Fruit fly (Drosophila melanogaster) whole organism, embryonic: ENCODE measurements around the gene CG46270.

Experiments used
- CG11504 ChIP-seq: fragments of 200-800 bp; sonication (Bioruptor generic); optimal IDR thresholded peaks from 3 replicates; lab custom pipeline; 2019; ENCODE audit warnings: missing biosample characterization, mild to moderate bottlenecking, missing genetic modification characterization, moderate library complexity
- CG30403 ChIP-seq: fragments of 200-800 bp; sonication (Bioruptor generic); optimal IDR thresholded peaks from 3 replicates; lab custom pipeline; 2016; ENCODE audit warnings: missing biosample characterization, missing genetic modification characterization
- CG6813 ChIP-seq: fragments of 200-800 bp; sonication (Bioruptor generic); optimal IDR thresholded peaks from 2 replicates; lab custom pipeline; 2017; ENCODE audit warnings: missing biosample characterization, missing genetic modification characterization, mild to moderate bottlenecking, moderate library complexity, missing genetic modification reagents
- CG7745 ChIP-seq: fragments of 200-800 bp; sonication (Bioruptor generic); optimal IDR thresholded peaks from 2 replicates; lab custom pipeline; 2018; ENCODE audit warnings: missing biosample characterization, mild to moderate bottlenecking, missing genetic modification characterization, moderate library complexity
- ab ChIP-seq: fragments of 200-800 bp; sonication (Bioruptor generic); optimal IDR thresholded peaks from 2 replicates; lab custom pipeline; 2016; ENCODE audit warnings: missing biosample characterization, missing genetic modification characterization
- cwo ChIP-seq: fragments of 200-800 bp; sonication (Bioruptor generic); optimal IDR thresholded peaks from 3 replicates; lab custom pipeline; 2017; ENCODE audit warnings: missing biosample characterization, missing genetic modification characterization, mild to moderate bottlenecking, moderate library complexity, missing genetic modification reagents
- gem ChIP-seq: fragments of 200-800 bp; sonication (Bioruptor generic); optimal IDR thresholded peaks from 2 replicates; lab custom pipeline; 2019; ENCODE audit warnings: missing biosample characterization, mild to moderate bottlenecking, missing genetic modification characterization, moderate library complexity
- sens ChIP-seq: fragments of 200-800 bp; sonication (Bioruptor generic); peaks from one replicate; lab custom pipeline; 2016; ENCODE audit warnings: missing biosample characterization, missing genetic modification characterization

CG46270 gene

dm6 chr3R:10378989-10379388 lies 49.2 kb downstream of the CG46270 start:
- TF ChIP-seq CG11504 (tag; lab: Kevin White, UChicago) = peak; percentile 5
- no peak for TF ChIP-seq CG7745 (tag; lab: Kevin White, UChicago)
- peak; percentile 30 for TF ChIP-seq sens (GFP tag; lab: Kevin White, UChicago)
- TF ChIP-seq CG30403 (GFP tag; lab: Kevin White, UChicago) = no peak
- no peak for TF ChIP-seq cwo (GFP tag; lab: Kevin White, UChicago)
- TF ChIP-seq CG6813 = no peak
- no peak for TF ChIP-seq ab (GFP tag; lab: Kevin White, UChicago)
- peak; percentile 2 for TF ChIP-seq gem (tag; lab: Kevin White, UChicago)
